Fruit fly (Drosophila melanogaster): Measurements from ENCODE around the gene CG32816.

Gene CG32816

dm6 chrX:452716-453115, 17.8 kb downstream of the CG32816 start:
- TF ChIP-seq insv (optimal IDR thresholded peaks at IDR 0.05): no peak
- TF ChIP-seq Myc (optimal IDR thresholded peaks at IDR 0.05): no peak
- TF ChIP-seq ttk (optimal IDR thresholded peaks at IDR 0.05): no peak
- no peak for TF ChIP-seq h (optimal IDR thresholded peaks at IDR 0.05)
- TF ChIP-seq psq (optimal IDR thresholded peaks at IDR 0.05): no peak
- no peak for TF ChIP-seq Sin3A (optimal IDR thresholded peaks at IDR 0.05)

dm6 chrX:448978-449377, 21.5 kb downstream of the CG32816 start:
- TF ChIP-seq h (optimal IDR thresholded peaks at IDR 0.05) (no peak), ttk (optimal IDR thresholded peaks at IDR 0.05) (no peak)

- TF ChIP-seq ttk (optimal IDR thresholded peaks at IDR 0.05): no peak
- TF ChIP-seq Sin3A (optimal IDR thresholded peaks at IDR 0.05): no peak
- no peak for TF ChIP-seq insv (optimal IDR thresholded peaks at IDR 0.05)
- TF ChIP-seq Myc (optimal IDR thresholded peaks at IDR 0.05): no peak
- no peak for TF ChIP-seq psq (optimal IDR thresholded peaks at IDR 0.05)
- no peak for TF ChIP-seq h (optimal IDR thresholded peaks at IDR 0.05)
Measured at dm6 chrX:448270-448669, 22.3 kb downstream of the CG32816 start.

- no peak for TF ChIP-seq insv (optimal IDR thresholded peaks at IDR 0.05)
- TF ChIP-seq psq (optimal IDR thresholded peaks at IDR 0.05): no peak
- no peak for TF ChIP-seq ttk (optimal IDR thresholded peaks at IDR 0.05)
- no peak for TF ChIP-seq Myc (optimal IDR thresholded peaks at IDR 0.05)
- TF ChIP-seq h (optimal IDR thresholded peaks at IDR 0.05): no peak
- TF ChIP-seq Sin3A (optimal IDR thresholded peaks at IDR 0.05): no peak
Measured at dm6 chrX:446002-446401, 24.5 kb downstream of the CG32816 start.

- no peak for TF ChIP-seq ttk (optimal IDR thresholded peaks at IDR 0.05)
- no peak for TF ChIP-seq Myc (optimal IDR thresholded peaks at IDR 0.05)
- TF ChIP-seq psq (optimal IDR thresholded peaks at IDR 0.05): no peak
- no peak for TF ChIP-seq insv (optimal IDR thresholded peaks at IDR 0.05)
- TF ChIP-seq Sin3A (optimal IDR thresholded peaks at IDR 0.05): no peak
- TF ChIP-seq h (optimal IDR thresholded peaks at IDR 0.05): no peak
Measured at dm6 chrX:443981-444550, 26.5 kb downstream of the CG32816 start.

dm6 chrX:441295-441694, 29.2 kb downstream of the CG32816 start:
- TF ChIP-seq insv (optimal IDR thresholded peaks at IDR 0.05) (no peak), psq (optimal IDR thresholded peaks at IDR 0.05) (no peak), h (optimal IDR thresholded peaks at IDR 0.05) (no peak), ttk (optimal IDR thresholded peaks at IDR 0.05) (no peak), Myc (optimal IDR thresholded peaks at IDR 0.05) (no peak), Sin3A (optimal IDR thresholded peaks at IDR 0.05) (no peak)

dm6 chrX:437404-437803, 33.1 kb downstream of the CG32816 start, which contains the start of gene Pgcl:
Pgcl (minus strand) TSS chrX:437448.
- TF ChIP-seq ttk (optimal IDR thresholded peaks at IDR 0.05) (no peak), h (optimal IDR thresholded peaks at IDR 0.05) (no peak)

- TF ChIP-seq h (optimal IDR thresholded peaks at IDR 0.05) (no peak), Sin3A (optimal IDR thresholded peaks at IDR 0.05) (no peak), ttk (optimal IDR thresholded peaks at IDR 0.05) (no peak), psq (optimal IDR thresholded peaks at IDR 0.05) (no peak), insv (optimal IDR thresholded peaks at IDR 0.05) (no peak), Myc (optimal IDR thresholded peaks at IDR 0.05) (no peak)
Measured at dm6 chrX:428192-428591, 42.3 kb downstream of the CG32816 start.

- no peak for TF ChIP-seq ttk (optimal IDR thresholded peaks at IDR 0.05)
- TF ChIP-seq h (optimal IDR thresholded peaks at IDR 0.05): no peak
- no peak for TF ChIP-seq Myc (optimal IDR thresholded peaks at IDR 0.05)
- TF ChIP-seq insv (optimal IDR thresholded peaks at IDR 0.05): no peak
- TF ChIP-seq Sin3A (optimal IDR thresholded peaks at IDR 0.05): no peak
- no peak for TF ChIP-seq psq (optimal IDR thresholded peaks at IDR 0.05)
Measured at dm6 chrX:425524-425923, 45.0 kb downstream of the CG32816 start.

dm6 chrX:423374-423773, 47.2 kb downstream of the CG32816 start:
- TF ChIP-seq h (optimal IDR thresholded peaks at IDR 0.05): no peak
- no peak for TF ChIP-seq Myc (optimal IDR thresholded peaks at IDR 0.05)
- no peak for TF ChIP-seq Sin3A (optimal IDR thresholded peaks at IDR 0.05)
- no peak for TF ChIP-seq psq (optimal IDR thresholded peaks at IDR 0.05)
- TF ChIP-seq ttk (optimal IDR thresholded peaks at IDR 0.05): no peak
- TF ChIP-seq insv (optimal IDR thresholded peaks at IDR 0.05): no peak

- TF ChIP-seq ttk (optimal IDR thresholded peaks at IDR 0.05): no peak
- no peak for TF ChIP-seq h (optimal IDR thresholded peaks at IDR 0.05)
- no peak for TF ChIP-seq insv (optimal IDR thresholded peaks at IDR 0.05)
- TF ChIP-seq Myc (optimal IDR thresholded peaks at IDR 0.05): no peak
Measured at dm6 chrX:414352-414751, 56.2 kb downstream of the CG32816 start.

- TF ChIP-seq ttk (optimal IDR thresholded peaks at IDR 0.05): no peak
- no peak for TF ChIP-seq h (optimal IDR thresholded peaks at IDR 0.05)
- TF ChIP-seq insv (optimal IDR thresholded peaks at IDR 0.05): no peak
- TF ChIP-seq Sin3A (optimal IDR thresholded peaks at IDR 0.05): no peak
- TF ChIP-seq Myc (optimal IDR thresholded peaks at IDR 0.05): no peak
- no peak for TF ChIP-seq psq (optimal IDR thresholded peaks at IDR 0.05)
Measured at dm6 chrX:409370-409769, 61.2 kb downstream of the CG32816 start.

- TF ChIP-seq ttk (optimal IDR thresholded peaks at IDR 0.05) (no peak), h (optimal IDR thresholded peaks at IDR 0.05) (no peak), insv (optimal IDR thresholded peaks at IDR 0.05) (no peak), Myc (optimal IDR thresholded peaks at IDR 0.05) (no peak), Sin3A (optimal IDR thresholded peaks at IDR 0.05) (no peak), psq (optimal IDR thresholded peaks at IDR 0.05) (no peak)
Measured at dm6 chrX:407455-407854, 63.1 kb downstream of the CG32816 start.
